Fruit fly (Drosophila melanogaster): ENCODE measurements around the gene Hsp22.

dm6 chr3L:9345157-9345556 is 27.6 kb upstream of the Hsp22 start:
- no peak for TF ChIP-seq usp (GFP tag; optimal IDR thresholded peaks at IDR 0.05)
- no peak for TF ChIP-seq Hr78 (GFP tag; optimal IDR thresholded peaks at IDR 0.05)
- TF ChIP-seq Sp1 (GFP tag; optimal IDR thresholded peaks at IDR 0.05) = no peak
- no peak for TF ChIP-seq pan (optimal IDR thresholded peaks at IDR 0.05)
- TF ChIP-seq Hr83 (GFP tag; optimal IDR thresholded peaks at IDR 0.05; ENCODE audit: poor library complexity, severe bottlenecking) = no peak
- TF ChIP-seq dsf (GFP tag; optimal IDR thresholded peaks at IDR 0.05; ENCODE audit: borderline replicate concordance) = no peak
- no peak for TF ChIP-seq foxo (GFP tag; optimal IDR thresholded peaks at IDR 0.05)
- TF ChIP-seq sv (GFP tag; optimal IDR thresholded peaks at IDR 0.05) = no peak

Measured in whole organism, wandering third instar larva.